Worm (Caenorhabditis elegans) whole organism, mixed stage, embryonic: ENCODE measurements around the gene D2045.9.

Experiments used
- M03D4.4 ChIP-seq: sonication (generic microtip); optimal IDR thresholded peaks from 2 replicates; lab custom pipeline; 2017; ENCODE audit warnings: mild to moderate bottlenecking, missing genetic modification characterization, missing compliant biosample characterization
- snpc-4 ChIP-seq: fragments of 150-350 bp; optimal IDR thresholded peaks from 2 replicates; lab custom pipeline; 2014; ENCODE audit warnings: missing biosample characterization, missing genetic modification characterization

DNA sequence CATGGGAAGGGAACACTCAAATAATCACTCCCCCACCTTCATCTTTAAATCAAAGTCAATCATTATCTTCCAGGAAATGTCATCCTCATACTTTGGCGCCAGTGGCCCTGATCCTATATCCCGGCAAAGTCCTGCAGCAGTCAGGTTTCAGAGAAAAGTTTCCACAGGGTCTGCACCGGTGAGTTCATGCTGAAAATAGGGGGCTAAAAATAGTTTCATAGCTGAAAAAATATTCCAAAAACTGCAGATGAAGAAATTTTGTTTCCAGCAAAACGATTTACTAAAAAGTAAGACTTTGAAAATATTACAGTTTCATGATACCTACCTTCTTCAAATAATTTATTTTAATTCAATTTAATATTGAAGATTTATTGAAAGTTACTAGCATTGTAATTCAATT is 13.0 kb downstream of the D2045.9 start, which contains the start of gene ptr-25:
- TF ChIP-seq snpc-4 (tag; lab: Kevin White, UChicago) (no peak), M03D4.4 (tag; lab: Kevin White, UChicago) (no peak)
